Worm (Caenorhabditis elegans): ENCODE measurements around the gene col-2.

- TF ChIP-seq nhr-25 (tag; optimal IDR thresholded peaks at IDR 0.05) (no peak), lin-13 (GFP tag; optimal IDR thresholded peaks at IDR 0.05) (no peak), elt-1 (tag; optimal IDR thresholded peaks at IDR 0.05) (no peak), alr-1 (tag; optimal IDR thresholded peaks at IDR 0.05) (no peak), ceh-82 (tag; optimal IDR thresholded peaks at IDR 0.05) (no peak), nhr-77 (tag; optimal IDR thresholded peaks at IDR 0.05) (no peak), dmd-4 (tag; optimal IDR thresholded peaks at IDR 0.05) (no peak), ZK546.5 (tag; optimal IDR thresholded peaks at IDR 0.05) (no peak), nhr-10 (tag; optimal IDR thresholded peaks at IDR 0.05) (no peak), unc-62 (GFP tag; optimal IDR thresholded peaks at IDR 0.05) (no peak), zag-1 (tag; optimal IDR thresholded peaks at IDR 0.05) (no peak), mab-5 (tag; optimal IDR thresholded peaks at IDR 0.05) (no peak), fos-1 (tag; optimal IDR thresholded peaks at IDR 0.05) (no peak)
Measured at ce11 chrIV:10068266-10068665, 17.0 kb downstream of the col-2 start.

All from whole organism, L2 larva.